Fruit fly (Drosophila melanogaster): ENCODE data around the gene CG33159.

The CG33159 gene

dm6 chr3L:3242121-3243083, 38.2 kb upstream of the CG33159 start:
- TF ChIP-seq noc (tag; optimal IDR thresholded peaks at IDR 0.05), result no peak

DNA sequence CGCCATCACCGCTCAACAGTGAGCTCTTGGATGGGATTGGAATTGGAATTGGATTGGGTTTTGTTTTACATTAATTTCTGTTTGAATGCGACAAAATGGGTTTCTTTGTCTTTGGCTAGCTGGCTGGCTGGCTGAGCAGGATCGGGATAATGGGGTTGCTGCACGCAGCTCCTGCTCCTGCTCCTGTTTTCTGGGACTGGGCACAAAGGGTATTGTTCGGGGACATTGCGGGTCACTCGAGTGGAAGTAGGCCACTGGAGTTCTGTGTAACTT, 37.1 kb upstream of the CG33159 start:
- TF ChIP-seq noc (tag; optimal IDR thresholded peaks at IDR 0.05), result no peak

dm6 chr3L:3240597-3241367, 36.5 kb upstream of the CG33159 start:
- no peak for TF ChIP-seq noc (tag; optimal IDR thresholded peaks at IDR 0.05)

DNA sequence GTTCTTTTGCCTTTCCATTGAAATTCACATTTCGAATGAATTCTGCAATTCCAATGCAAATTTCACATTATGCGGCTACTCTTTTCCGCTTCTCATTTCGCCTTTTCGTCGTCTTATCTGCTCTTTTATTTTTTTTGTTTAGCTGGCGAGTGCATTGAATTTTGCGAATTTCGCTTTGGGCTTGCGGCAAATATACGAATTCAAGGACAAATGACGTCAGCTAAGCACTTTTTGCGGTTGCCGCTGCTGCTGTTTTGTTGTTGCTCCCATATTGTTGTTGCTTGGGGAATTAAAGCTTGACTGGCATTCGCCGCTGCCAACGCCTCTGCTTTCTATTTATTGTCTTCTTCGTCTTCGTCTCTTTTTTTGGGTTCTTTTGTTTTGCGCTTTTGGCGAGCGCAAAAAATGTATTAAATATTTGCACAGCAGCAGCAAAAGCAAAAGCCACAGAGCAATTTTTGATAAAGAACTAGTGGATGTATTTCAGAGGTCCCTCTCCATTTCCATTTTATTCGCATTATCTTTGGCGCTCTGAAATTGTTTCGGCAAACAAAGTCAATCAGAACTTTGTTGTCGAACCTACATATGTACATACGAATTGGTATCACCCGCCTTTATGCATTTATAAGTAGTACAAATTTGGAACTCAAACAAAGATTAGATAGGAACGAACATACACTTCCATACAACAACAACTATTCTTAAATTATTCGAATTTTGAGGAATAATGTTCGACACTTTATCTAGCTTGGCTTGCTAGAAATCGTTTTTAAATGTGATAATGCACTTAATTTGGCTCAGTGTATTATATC, 35.7 kb upstream of the CG33159 start:
- peak; percentile 61 for TF ChIP-seq noc (tag; optimal IDR thresholded peaks at IDR 0.05)

- no peak for TF ChIP-seq noc (tag; optimal IDR thresholded peaks at IDR 0.05)
These were observed 34.9 kb upstream of the CG33159 start, which contains the start of gene CG17746 for dm6 chr3L:3239033-3239752. CG17746 (minus strand) TSS chr3L:3239578.

- TF ChIP-seq noc (tag; optimal IDR thresholded peaks at IDR 0.05), result no peak
These were observed 32.1 kb upstream of the CG33159 start for dm6 chr3L:3236319-3236718.

dm6 chr3L:3226458-3226783, 22.2 kb upstream of the CG33159 start:
- TF ChIP-seq noc (tag; optimal IDR thresholded peaks at IDR 0.05), result no peak

DNA sequence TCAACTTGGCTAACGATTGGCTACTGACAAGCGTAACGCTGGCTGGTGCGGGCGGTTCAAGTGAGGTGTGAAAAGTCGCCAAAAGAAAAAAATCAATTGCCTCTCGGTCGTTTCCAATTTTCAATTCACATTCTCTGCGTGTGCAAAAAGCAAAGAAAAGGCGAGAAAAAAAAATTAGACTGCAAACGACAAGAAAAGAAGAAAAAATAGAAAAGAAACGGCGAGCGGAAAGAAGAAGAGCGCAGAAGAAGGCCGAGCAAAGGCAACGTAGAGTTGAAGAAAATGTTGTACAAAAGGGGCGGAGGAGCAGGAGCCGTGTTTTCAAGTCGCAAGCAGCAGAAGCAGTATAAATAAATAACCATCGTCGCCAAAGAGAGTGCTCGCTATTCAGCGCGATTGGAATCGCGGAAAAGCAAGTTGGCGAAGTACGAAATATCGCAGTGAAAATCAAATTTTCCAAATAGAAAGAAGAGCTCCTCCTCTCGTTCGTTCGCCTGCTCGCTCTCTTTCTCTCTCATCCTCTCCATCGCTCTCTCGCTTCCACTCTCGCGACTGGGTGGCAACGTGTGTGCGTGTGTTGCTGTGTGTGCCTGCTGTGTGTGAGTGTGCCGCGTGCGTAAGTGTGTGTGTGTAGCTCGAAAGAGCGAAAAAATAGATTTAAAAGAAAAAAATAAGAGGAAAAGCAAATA, 21.7 kb upstream of the CG33159 start:
- no peak for TF ChIP-seq noc (tag; optimal IDR thresholded peaks at IDR 0.05)

dm6 chr3L:3224740-3225719, 20.8 kb upstream of the CG33159 start, which contains the start of gene Larp4B:
Larp4B (plus strand) TSS chr3L:3224838.
- TF ChIP-seq noc (tag; optimal IDR thresholded peaks at IDR 0.05), result no peak

DNA sequence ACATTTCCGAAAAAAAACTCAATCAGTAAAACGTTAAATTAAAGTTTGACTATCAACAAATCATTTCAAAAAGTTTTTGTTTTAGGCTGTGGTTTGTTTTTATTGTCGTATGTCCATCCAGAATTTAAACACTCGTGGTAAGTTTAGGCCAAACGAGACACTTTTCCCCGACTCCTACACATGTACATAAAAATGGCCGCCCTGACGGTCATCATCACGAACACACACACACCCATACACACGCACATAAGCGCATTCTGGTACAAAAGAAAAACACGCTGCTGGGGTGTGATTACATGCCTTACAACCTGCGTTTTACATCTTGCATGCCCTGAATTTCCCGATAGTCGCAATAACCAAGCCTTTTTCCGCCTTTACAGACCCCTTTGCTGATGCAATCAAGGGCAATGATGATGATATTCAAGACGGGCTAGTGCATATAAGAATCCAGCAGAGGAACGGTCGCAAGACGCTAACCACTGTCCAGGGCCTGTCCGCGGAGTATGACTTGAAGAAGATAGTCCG, 19.2 kb upstream of the CG33159 start:
- no peak for TF ChIP-seq noc (tag; optimal IDR thresholded peaks at IDR 0.05)

DNA sequence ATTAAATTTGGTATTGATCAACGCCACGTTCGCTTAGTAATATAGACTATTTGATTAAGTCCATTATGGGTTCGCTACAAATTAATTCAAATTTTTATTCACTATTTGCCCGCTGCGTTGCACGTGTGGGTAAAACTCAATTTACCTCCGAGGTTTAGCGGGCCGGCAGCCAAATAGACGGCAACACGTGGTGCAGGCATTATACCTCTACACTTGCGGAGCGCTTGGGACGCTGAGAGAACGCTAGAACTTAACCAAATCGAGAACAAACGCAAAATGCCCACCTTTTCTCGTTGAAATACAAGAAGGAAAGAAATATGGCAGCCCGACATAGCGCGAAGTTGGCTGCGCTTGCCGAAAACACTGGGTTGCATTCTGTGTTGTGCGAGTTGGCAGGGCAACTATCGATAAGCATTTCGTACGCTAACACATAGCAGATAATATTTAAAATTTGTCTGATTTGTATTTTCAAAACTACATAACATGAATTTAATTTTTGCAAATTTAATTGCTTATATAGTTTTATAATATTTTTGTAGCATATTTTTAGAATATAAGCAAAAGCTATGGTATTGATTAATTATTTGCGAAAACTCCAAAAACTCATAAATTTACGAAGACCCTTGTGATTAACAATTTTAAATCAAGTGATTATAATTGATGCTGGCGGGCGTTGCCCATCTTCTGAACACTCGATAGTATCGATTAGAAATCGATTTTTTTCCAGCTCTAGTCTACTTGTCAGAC, 18.6 kb upstream of the CG33159 start, which contains the start of the genes RpL28 and eIF1:
Gene RpL28 (minus strand): TSS at position 318 of the 747 bp plus-strand sequence.
Gene eIF1 (plus strand): TSS at position 699 of the 747 bp plus-strand sequence.
- TF ChIP-seq noc (tag; optimal IDR thresholded peaks at IDR 0.05), result peak; percentile 70

- TF ChIP-seq noc (tag; optimal IDR thresholded peaks at IDR 0.05), result no peak
These were observed 14.6 kb upstream of the CG33159 start, which contains the start of the genes hob and nSMase for dm6 chr3L:3218859-3219258. hob (minus strand) TSS chr3L:3218920. nSMase (plus strand) TSS chr3L:3219156.
